Fruit fly (Drosophila melanogaster): Measurements from ENCODE around the gene CG4194.

The CG4194 gene

DNA sequence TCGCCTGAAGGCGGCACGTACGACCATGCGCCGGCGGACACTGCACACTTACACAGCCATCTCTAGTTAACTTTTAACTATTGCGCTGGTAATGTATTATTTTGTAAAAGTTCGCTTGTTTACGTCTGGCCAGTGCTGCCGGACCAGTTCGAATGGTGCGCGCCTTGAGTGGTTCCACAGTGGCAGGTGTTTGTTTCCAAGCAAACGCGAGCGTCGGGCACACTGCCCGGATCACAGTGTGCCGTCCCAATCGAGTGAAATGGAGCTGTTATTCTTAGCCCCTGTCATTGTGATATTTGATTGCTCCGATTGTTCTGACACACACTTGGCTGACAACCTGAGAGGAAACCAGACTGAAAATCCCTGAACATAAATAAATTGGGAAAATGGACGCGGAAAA, 4.9 kb downstream of the CG4194 start, which contains the start of gene CG4199 (continued):
- peak; percentile 18 for TF ChIP-seq Jarid2 (GFP tag; optimal IDR thresholded peaks at IDR 0.05)
- peak; percentile 5 for TF ChIP-seq ems (GFP tag; optimal IDR thresholded peaks at IDR 0.05)
- TF ChIP-seq vfl (GFP tag; optimal IDR thresholded peaks at IDR 0.05), result no peak
- no peak for TF ChIP-seq ham (GFP tag; IDR thresholded peaks at IDR 0.05)
- TF ChIP-seq CG31388 (GFP tag; optimal IDR thresholded peaks at IDR 0.05), result no peak
- TF ChIP-seq GATAe (GFP tag; conservative IDR thresholded peaks at IDR 0.05), result no peak
- no peak for TF ChIP-seq cwo (GFP tag; optimal IDR thresholded peaks at IDR 0.05)
- TF ChIP-seq HLH3B (GFP tag; IDR thresholded peaks at IDR 0.05), result no peak
- no peak for TF ChIP-seq seq (GFP tag; IDR thresholded peaks at IDR 0.05)
- no peak for TF ChIP-seq Hsf (GFP tag; optimal IDR thresholded peaks at IDR 0.05)
- TF ChIP-seq CG2712 (tag; optimal IDR thresholded peaks at IDR 0.05), result peak; percentile 2
- TF ChIP-seq unc-4 (GFP tag; IDR thresholded peaks at IDR 0.05; ENCODE audit: partially characterized antibody), result peak; percentile 35; the same call in 1 of the 2 replicates
- no peak for TF ChIP-seq CG32767 (GFP tag; IDR thresholded peaks at IDR 0.05)
- TF ChIP-seq Doc2 (GFP tag; IDR thresholded peaks at IDR 0.05), result no peak
- peak; percentile 71 for TF ChIP-seq CG1603 (tag; optimal IDR thresholded peaks at IDR 0.05)
- TF ChIP-seq CG3065 (GFP tag; optimal IDR thresholded peaks at IDR 0.05), result no peak
- peak; percentile 47 for TF ChIP-seq CG12659 (GFP tag; optimal IDR thresholded peaks at IDR 0.05)
- TF ChIP-seq ato (GFP tag; IDR thresholded peaks at IDR 0.05; ENCODE audit: partially characterized antibody), result no peak
- TF ChIP-seq crp (GFP tag; optimal IDR thresholded peaks at IDR 0.05), result peak in 1 of 2 experiments; percentile 7
- no peak for TF ChIP-seq ttk (GFP tag; IDR thresholded peaks at IDR 0.05)
- peak; percentile 19 for TF ChIP-seq pita (GFP tag; optimal IDR thresholded peaks at IDR 0.05)
- TF ChIP-seq sob (GFP tag; IDR thresholded peaks at IDR 0.05), result 0 out of 2 replicates have a peak, but pooled peaks have one; percentile 36
- peak; percentile 29 for TF ChIP-seq sug (tag; optimal IDR thresholded peaks at IDR 0.05)
- TF ChIP-seq CG34422 (GFP tag; IDR thresholded peaks at IDR 0.05), result peak; percentile 47; the same call in 1 of the 3 replicates
- TF ChIP-seq BEAF-32 (GFP tag; optimal IDR thresholded peaks at IDR 0.05), result peak; percentile 49
- TF ChIP-seq bbx (GFP tag; IDR thresholded peaks at IDR 0.05; ENCODE audit: partially characterized antibody), result peak; percentile 48
- 0 out of 3 replicates have a peak, but pooled peaks have one; percentile 22 for TF ChIP-seq Dbx (GFP tag; IDR thresholded peaks at IDR 0.05)
- peak; percentile 19; the same call in 1 of the 2 replicates for TF ChIP-seq onecut (GFP tag; IDR thresholded peaks at IDR 0.05)
- TF ChIP-seq CG6791 (GFP tag; IDR thresholded peaks at IDR 0.05; ENCODE audit: partially characterized antibody), result peak; percentile 36; the same call in 1 of the 3 replicates
- TF ChIP-seq nom (GFP tag; optimal IDR thresholded peaks at IDR 0.05), result peak; percentile 27
- peak; percentile 25 for TF ChIP-seq CG11504 (tag; optimal IDR thresholded peaks at IDR 0.05)
- TF ChIP-seq CG9932 (GFP tag; IDR thresholded peaks at IDR 0.05), result peak; percentile 38; the same call in 1 of the 2 replicates
- TF ChIP-seq z (GFP tag; IDR thresholded peaks at IDR 0.05), result peak; percentile 81; the same call in 2 of the 3 replicates
- peak; percentile 27 for TF ChIP-seq HmgD (GFP tag; optimal IDR thresholded peaks at IDR 0.05)
- peak; percentile 24 for TF ChIP-seq YL-1 (GFP tag; optimal IDR thresholded peaks at IDR 0.05)
- TF ChIP-seq lov (optimal IDR thresholded peaks at IDR 0.05), result no peak
- 0 out of 3 replicates have a peak, but pooled peaks have one; percentile 12 for TF ChIP-seq lov (GFP tag; IDR thresholded peaks at IDR 0.05)
- TF ChIP-seq H15 (GFP tag; IDR thresholded peaks at IDR 0.05), result no peak
- no peak for TF ChIP-seq HLH54F (GFP tag; optimal IDR thresholded peaks at IDR 0.05)
- peak; percentile 39 for TF ChIP-seq stwl (tag; optimal IDR thresholded peaks at IDR 0.05)
- TF ChIP-seq Ets97D (GFP tag; optimal IDR thresholded peaks at IDR 0.05), result peak; percentile 41
- no peak for TF ChIP-seq CG3726 (GFP tag; IDR thresholded peaks at IDR 0.05)
- TF ChIP-seq Dp (GFP tag; optimal IDR thresholded peaks at IDR 0.05), result peak; percentile 72
- no peak for TF ChIP-seq CG10366 (GFP tag; IDR thresholded peaks at IDR 0.05)
- peak; percentile 90 for TF ChIP-seq kah (GFP tag; optimal IDR thresholded peaks at IDR 0.05)
- TF ChIP-seq CG16815 (GFP tag; optimal IDR thresholded peaks at IDR 0.05), result no peak
- peak; percentile 32 for TF ChIP-seq CG12769 (tag; optimal IDR thresholded peaks at IDR 0.05)
- TF ChIP-seq emc (GFP tag; optimal IDR thresholded peaks at IDR 0.05), result no peak
- peak; percentile 89 for TF ChIP-seq pzg (GFP tag; optimal IDR thresholded peaks at IDR 0.05)
- TF ChIP-seq CG14710 (tag; optimal IDR thresholded peaks at IDR 0.05), result peak; percentile 48
